Worm (Caenorhabditis elegans) whole organism, L3 larva: Measurements from ENCODE around the gene T25D10.1.

Experiments used
- R02D3.7 ChIP-seq: fragments of 150-350 bp; optimal IDR thresholded peaks from 2 replicates; lab custom pipeline; 2014; ENCODE audit warnings: missing biosample characterization, missing genetic modification characterization
- ZK546.5 ChIP-seq: sonication (generic microtip); optimal IDR thresholded peaks from 2 replicates; lab custom pipeline; 2017; ENCODE audit warnings: missing biosample characterization, missing genetic modification characterization
- aly-2 ChIP-seq: fragments of 150-350 bp; optimal IDR thresholded peaks from 2 replicates; lab custom pipeline; 2014; ENCODE audit warnings: missing biosample characterization, missing genetic modification characterization
- ama-1 ChIP-seq: fragments of 150-350 bp; optimal IDR thresholded peaks from 2 replicates; lab custom pipeline; 2018
- ceh-16 ChIP-seq: sonication (generic microtip); optimal IDR thresholded peaks from 2 replicates; lab custom pipeline; 2017; ENCODE audit warnings: missing biosample characterization, missing genetic modification characterization
- ceh-28 ChIP-seq: fragments of 150-350 bp; optimal IDR thresholded peaks from 2 replicates; lab custom pipeline; 2014; ENCODE audit warnings: missing biosample characterization, missing genetic modification reagents, missing genetic modification characterization
- ceh-9 ChIP-seq: sonication (generic microtip); optimal IDR thresholded peaks from 2 replicates; lab custom pipeline; 2018; ENCODE audit warnings: missing biosample characterization, missing genetic modification characterization
- daf-12 ChIP-seq: fragments of 150-350 bp; optimal IDR thresholded peaks from 2 replicates; lab custom pipeline; 2014; ENCODE audit warnings: missing biosample characterization, missing genetic modification reagents, missing genetic modification characterization
- elt-1 ChIP-seq: fragments of 150-350 bp; optimal IDR thresholded peaks from 2 replicates; lab custom pipeline; 2014; ENCODE audit warnings: missing biosample characterization, missing genetic modification characterization
- elt-2 ChIP-seq: sonication (generic microtip); optimal IDR thresholded peaks from 2 replicates; lab custom pipeline; 2016; ENCODE audit warnings: missing genetic modification reagents, mild to moderate bottlenecking, missing genetic modification characterization, missing compliant biosample characterization
- elt-3 ChIP-seq, 3 experiments: fragments of 150-350 bp in 1 of 3; sonication (generic microtip) in 2 of 3; optimal IDR thresholded peaks; 2 replicates in 2 of 3; 4 replicates in 1 of 3; lab custom pipeline; 2014 to 2017; ENCODE audit warnings: missing biosample characterization in 3 of 3, missing genetic modification characterization in 3 of 3
- eor-1 ChIP-seq, 2 experiments: fragments of 150-350 bp; optimal IDR thresholded peaks; 2 replicates each; lab custom pipeline; 2014 to 2018; ENCODE audit warnings: missing biosample characterization in 2 of 2, missing genetic modification characterization in 2 of 2
- fos-1 ChIP-seq: fragments of 150-350 bp; optimal IDR thresholded peaks from 2 replicates; lab custom pipeline; 2014; ENCODE audit warnings: missing biosample characterization, missing genetic modification characterization
- hmg-11 ChIP-seq: sonication (generic microtip); optimal IDR thresholded peaks from 2 replicates; lab custom pipeline; 2016; ENCODE audit warnings: missing genetic modification characterization, missing compliant biosample characterization
- jun-1 ChIP-seq: fragments of 150-350 bp; optimal IDR thresholded peaks from 2 replicates; lab custom pipeline; 2014; ENCODE audit warnings: missing biosample characterization, missing genetic modification reagents, missing genetic modification characterization
- lin-15B ChIP-seq: fragments of 150-350 bp; optimal IDR thresholded peaks from 2 replicates; lab custom pipeline; 2014; ENCODE audit warnings: missing biosample characterization, missing genetic modification characterization
- lin-39 ChIP-seq: fragments of 150-350 bp; optimal IDR thresholded peaks from 2 replicates; lab custom pipeline; 2018; ENCODE audit warnings: missing biosample characterization, missing genetic modification reagents, missing genetic modification characterization
- lsy-12 ChIP-seq: sonication (generic microtip); optimal IDR thresholded peaks from 2 replicates; lab custom pipeline; 2016; ENCODE audit warnings: mild to moderate bottlenecking, missing genetic modification characterization, missing compliant biosample characterization
- mdl-1 ChIP-seq: fragments of 150-350 bp; optimal IDR thresholded peaks from 2 replicates; lab custom pipeline; 2014; ENCODE audit warnings: missing biosample characterization, missing genetic modification characterization
- mml-1 ChIP-seq: fragments of 150-350 bp; sonication (generic microtip); optimal IDR thresholded peaks from 3 replicates; lab custom pipeline; 2014; ENCODE audit warnings: missing biosample characterization, missing genetic modification characterization
- nfya-1 ChIP-seq: sonication (generic microtip); optimal IDR thresholded peaks from 2 replicates; lab custom pipeline; 2017; ENCODE audit warnings: missing genetic modification characterization, mild to moderate bottlenecking, missing compliant biosample characterization, antibody characterized with exemption, moderate library complexity; ENCODE audit not compliant: insufficient read depth
- nhr-12 ChIP-seq: fragments of 150-350 bp; optimal IDR thresholded peaks from 2 replicates; lab custom pipeline; 2014; ENCODE audit warnings: missing biosample characterization, missing genetic modification characterization
- nhr-237 ChIP-seq: fragments of 150-350 bp; optimal IDR thresholded peaks from 2 replicates; lab custom pipeline; 2014; ENCODE audit warnings: missing biosample characterization, missing genetic modification characterization
- nhr-25 ChIP-seq: sonication (generic microtip); optimal IDR thresholded peaks from 2 replicates; lab custom pipeline; 2017; ENCODE audit warnings: missing biosample characterization, missing genetic modification characterization
- nhr-43 ChIP-seq: sonication (generic microtip); optimal IDR thresholded peaks from 2 replicates; lab custom pipeline; 2016; ENCODE audit warnings: mild to moderate bottlenecking, missing genetic modification characterization, missing compliant biosample characterization; ENCODE audit not compliant: poor library complexity, severe bottlenecking
- nhr-76 ChIP-seq: fragments of 150-350 bp; sonication (generic microtip); optimal IDR thresholded peaks from 5 replicates; lab custom pipeline; 2014; ENCODE audit warnings: missing biosample characterization, missing genetic modification characterization
- pha-4 ChIP-seq: fragments of 150-350 bp; optimal IDR thresholded peaks from 2 replicates; lab custom pipeline; 2014; ENCODE audit warnings: missing biosample characterization, missing genetic modification reagents, missing genetic modification characterization
- pqm-1 ChIP-seq: fragments of 150-350 bp; optimal IDR thresholded peaks from 2 replicates; lab custom pipeline; 2017; ENCODE audit warnings: missing biosample characterization, missing genetic modification characterization, inconsistent platforms
- skn-1 ChIP-seq: fragments of 150-350 bp; optimal IDR thresholded peaks from 2 replicates; lab custom pipeline; 2014; ENCODE audit warnings: missing biosample characterization, missing genetic modification characterization
- snpc-4 ChIP-seq: fragments of 150-350 bp; optimal IDR thresholded peaks from 2 replicates; lab custom pipeline; 2014; ENCODE audit warnings: missing biosample characterization, missing genetic modification characterization
- unc-39 ChIP-seq: sonication (generic microtip); optimal IDR thresholded peaks from 4 replicates; lab custom pipeline; 2017; ENCODE audit warnings: missing biosample characterization, missing genetic modification characterization
- unc-62 ChIP-seq: fragments of 150-350 bp; sonication (generic microtip); optimal IDR thresholded peaks from 4 replicates; lab custom pipeline; 2014; ENCODE audit warnings: missing biosample characterization, missing genetic modification reagents, missing genetic modification characterization
- zag-1 ChIP-seq: fragments of 150-350 bp; optimal IDR thresholded peaks from 2 replicates; lab custom pipeline; 2014; ENCODE audit warnings: missing biosample characterization, missing genetic modification characterization
- ztf-11 ChIP-seq: fragments of 150-350 bp; optimal IDR thresholded peaks from 2 replicates; lab custom pipeline; 2014; ENCODE audit warnings: missing biosample characterization, missing genetic modification characterization

The T25D10.1 gene

DNA sequence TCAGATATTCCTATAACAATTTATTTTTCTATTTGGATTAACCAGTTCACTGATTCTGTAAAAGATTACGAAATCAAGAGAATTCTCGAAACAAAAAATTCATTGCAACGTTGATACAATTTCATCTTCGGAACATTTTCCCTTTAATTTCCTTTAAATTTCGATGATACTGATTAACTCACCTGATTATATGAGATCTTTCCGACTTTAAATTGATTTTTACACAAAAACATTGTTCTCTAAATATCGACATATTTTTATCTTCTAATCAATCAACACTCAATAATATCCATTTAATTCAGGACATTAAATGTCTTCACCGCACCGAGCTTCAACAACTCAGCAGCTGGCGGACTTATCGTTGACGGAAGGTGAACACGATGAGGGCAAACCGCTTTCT is 32.2 kb upstream of the T25D10.1 start, which contains the start of gene lin-23:
Gene lin-23 (plus strand): TSS at position 301 of the 400 bp plus-strand sequence.
- TF ChIP-seq unc-39 (tag; lab: Kevin White, UChicago) = no peak
- TF ChIP-seq ZK546.5 (tag; lab: Kevin White, UChicago) = no peak
- no peak for TF ChIP-seq elt-1 (tag; lab: Kevin White, UChicago)
- no peak for TF ChIP-seq nhr-237 (tag; lab: Kevin White, UChicago)
- peak; percentile 12 for TF ChIP-seq nhr-25
- no peak for TF ChIP-seq nhr-12 (tag; lab: Kevin White, UChicago)
- TF ChIP-seq, all 47 proteins: peak for 1

DNA sequence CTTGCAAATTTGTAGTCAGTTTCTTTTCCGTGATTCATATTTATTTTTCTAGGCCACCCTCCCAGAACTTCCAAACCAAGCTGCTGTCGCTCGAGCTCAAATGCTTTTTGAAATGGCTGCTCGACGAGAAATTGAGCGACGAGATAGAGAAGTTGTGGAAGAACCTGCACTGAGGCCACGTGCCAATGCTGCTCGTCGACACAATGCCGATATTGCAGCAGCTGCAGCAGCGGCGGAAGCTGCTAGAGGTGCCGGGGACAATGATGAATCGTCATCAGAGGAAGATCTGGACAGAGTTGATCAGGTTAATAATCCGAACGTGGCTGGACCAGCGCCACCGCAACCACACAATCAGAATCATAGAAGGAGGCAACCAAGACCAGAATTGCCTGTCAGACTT is 29.8 kb upstream of the T25D10.1 start:
- TF ChIP-seq lin-39 (tag; lab: Kevin White, UChicago) (no peak), zag-1 (tag; lab: Kevin White, UChicago) (no peak), lin-15B (no peak), unc-62 (no peak), ama-1 (lab: Kevin White, UChicago) (no peak), nhr-237 (tag; lab: Kevin White, UChicago) (no peak), elt-3 (tag; optimal IDR thresholded peaks at IDR 0.05; lab: Kevin White, UChicago) (no peak), mml-1 (tag; lab: Kevin White, UChicago) (no peak), hmg-11 (tag; lab: Kevin White, UChicago) (no peak)

DNA sequence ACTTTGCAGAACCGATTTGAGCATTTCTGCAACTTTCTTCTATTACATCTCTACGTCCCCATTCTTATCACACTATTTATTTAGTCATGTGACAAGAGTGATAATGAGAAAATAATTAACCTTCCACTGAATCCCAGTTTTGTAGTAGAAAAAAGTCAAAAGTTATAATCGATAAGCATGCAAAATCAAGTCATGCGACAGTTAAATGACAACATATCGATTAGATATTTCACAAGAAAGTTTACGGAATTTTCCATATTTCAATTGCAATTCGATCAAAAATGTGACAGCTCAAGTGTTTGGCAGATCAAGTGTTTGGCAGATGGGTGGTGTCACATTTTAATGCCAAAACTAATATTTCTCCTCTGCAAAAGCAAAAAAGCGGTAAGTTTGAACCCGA is 28.6 kb upstream of the T25D10.1 start:
- TF ChIP-seq pha-4 (tag; lab: Kevin White, UChicago) = peak; percentile 29
- peak; percentile 1 for TF ChIP-seq jun-1 (tag; lab: Kevin White, UChicago)
- TF ChIP-seq ceh-28 (tag; lab: Kevin White, UChicago) = peak; percentile 19
- TF ChIP-seq hmg-11 (tag; lab: Kevin White, UChicago) = no peak
- TF ChIP-seq nhr-43 (tag; lab: Kevin White, UChicago) = no peak
- TF ChIP-seq pqm-1 = peak; percentile 35
- TF ChIP-seq nhr-12 (tag; lab: Kevin White, UChicago) = no peak
- TF ChIP-seq snpc-4 (tag; lab: Kevin White, UChicago) = no peak
- TF ChIP-seq ceh-16 (tag; lab: Kevin White, UChicago) = no peak
- peak; percentile 71 for TF ChIP-seq elt-2 (tag; lab: Kevin White, UChicago)
- TF ChIP-seq, all 47 proteins: peak for 5

DNA sequence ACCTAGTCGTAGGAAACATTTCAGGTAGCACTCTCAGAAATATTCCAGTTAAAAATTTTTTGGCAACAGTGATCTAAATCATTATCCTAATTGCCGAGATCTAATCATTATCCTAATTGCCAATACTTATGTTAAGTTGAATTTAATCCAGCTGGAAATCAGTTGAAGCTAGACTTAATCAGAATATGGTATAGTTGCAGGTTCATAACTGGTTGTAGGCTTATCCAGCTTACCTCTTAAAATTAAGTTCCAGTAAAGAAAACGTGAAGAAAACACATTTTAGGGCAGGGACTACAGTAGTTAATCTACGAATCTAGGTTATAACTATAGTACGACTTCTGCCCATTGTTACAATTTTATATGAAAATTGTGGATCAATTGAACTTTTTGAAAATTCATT is 26.5 kb upstream of the T25D10.1 start:
- no peak for TF ChIP-seq nhr-237 (tag; lab: Kevin White, UChicago)
- no peak for TF ChIP-seq ZK546.5 (tag; lab: Kevin White, UChicago)
- no peak for TF ChIP-seq skn-1
- no peak for TF ChIP-seq unc-39 (tag; lab: Kevin White, UChicago)
- no peak for TF ChIP-seq nhr-76 (tag; lab: Kevin White, UChicago)
- TF ChIP-seq lsy-12 (tag; lab: Kevin White, UChicago) = no peak
- no peak for TF ChIP-seq mdl-1 (tag; lab: Kevin White, UChicago)
- no peak for TF ChIP-seq daf-12 (tag; lab: Kevin White, UChicago)
- no peak for TF ChIP-seq elt-3 (tag; optimal IDR thresholded peaks at IDR 0.05; lab: Kevin White, UChicago)
- TF ChIP-seq ztf-11 = no peak
- TF ChIP-seq fos-1 (tag; lab: Kevin White, UChicago) = no peak
- TF ChIP-seq aly-2 (tag; lab: Kevin White, UChicago) = no peak
- no peak for TF ChIP-seq R02D3.7 (tag; lab: Kevin White, UChicago)
- no peak for TF ChIP-seq ceh-9
- no peak for TF ChIP-seq pqm-1
- TF ChIP-seq mml-1 (tag; lab: Kevin White, UChicago) = no peak
- no peak for TF ChIP-seq eor-1 (tag; optimal IDR thresholded peaks at IDR 0.05; lab: Kevin White, UChicago)
- TF ChIP-seq unc-62 = no peak

DNA sequence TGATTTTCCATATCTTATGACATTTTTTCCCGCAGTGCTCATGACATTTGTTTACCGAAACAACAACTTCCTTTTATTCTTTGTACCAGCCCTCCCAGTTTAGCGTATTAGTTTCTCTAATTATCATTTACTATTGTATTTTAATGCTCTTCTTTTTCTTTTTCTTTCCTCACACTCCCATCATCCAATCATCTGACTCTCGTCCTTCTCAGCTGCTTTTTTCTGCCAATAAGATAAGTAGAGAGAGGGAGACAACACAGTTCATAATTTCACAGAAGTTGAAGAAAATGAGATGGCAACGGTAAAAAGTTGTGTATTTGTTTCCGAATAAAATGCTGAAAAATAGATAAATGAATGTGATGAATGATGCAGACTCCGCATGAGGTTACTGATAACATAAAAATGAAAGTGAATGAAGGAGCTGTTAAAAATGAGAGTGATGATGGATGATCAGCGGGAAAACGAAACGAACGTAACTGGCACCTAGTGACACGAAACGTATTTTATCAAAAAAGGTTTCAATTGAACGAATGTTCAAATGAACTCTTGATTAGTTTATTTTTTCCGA is 25.7 kb upstream of the T25D10.1 start:
- TF ChIP-seq unc-39 (tag; lab: Kevin White, UChicago) = no peak
- peak; percentile 31 for TF ChIP-seq nfya-1 (tag; lab: Kevin White, UChicago)
- peak; percentile 34 for TF ChIP-seq jun-1 (tag; lab: Kevin White, UChicago)
- peak; percentile 89 for TF ChIP-seq elt-2 (tag; lab: Kevin White, UChicago)
- TF ChIP-seq pqm-1 = peak; percentile 76
- TF ChIP-seq pha-4 (tag; lab: Kevin White, UChicago) = peak; percentile 54
- no peak for TF ChIP-seq eor-1 (tag; optimal IDR thresholded peaks at IDR 0.05; lab: Kevin White, UChicago)
